Fruit fly (Drosophila melanogaster): ENCODE data around the gene mip130.

The mip130 gene

DNA sequence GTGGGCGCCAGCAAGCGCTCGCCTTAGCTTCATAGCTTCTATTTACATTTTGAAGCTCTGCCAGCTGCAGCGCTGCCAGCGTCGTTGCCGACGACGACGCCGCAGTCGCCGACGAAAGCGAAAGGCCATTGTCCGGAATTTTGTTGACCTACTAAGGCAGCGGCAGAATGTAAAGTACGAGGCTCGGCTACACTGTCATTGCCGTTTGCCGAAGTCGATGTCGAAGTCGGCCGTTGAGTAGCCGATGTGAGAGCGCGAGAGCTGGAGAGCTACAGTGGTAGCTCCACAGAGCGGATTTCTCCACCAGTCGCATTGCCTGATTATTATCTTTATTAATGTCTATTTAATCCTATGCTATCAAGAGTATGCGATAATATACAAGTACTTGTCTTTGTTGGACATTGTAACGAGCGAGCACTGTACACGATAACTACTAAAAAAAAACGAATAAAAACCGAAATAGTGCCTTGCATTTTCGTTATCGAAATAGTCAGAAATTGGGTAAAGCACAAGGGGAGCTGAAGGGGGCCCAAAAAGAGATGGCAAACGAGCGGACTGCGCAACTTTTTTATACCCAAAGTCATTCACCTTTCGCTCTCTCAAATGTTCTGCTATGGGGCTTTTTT, 55.7 kb downstream of the mip130 start (continued):
- TF ChIP-seq cwo (GFP tag; optimal IDR thresholded peaks at IDR 0.05) (peak; percentile 87), chm (GFP tag; IDR thresholded peaks at IDR 0.05) (peak; percentile 93), CG30431 (GFP tag; optimal IDR thresholded peaks at IDR 0.05) (peak; percentile 92), Hr39 (optimal IDR thresholded peaks at IDR 0.05) (no peak), CG8359 (GFP tag; optimal IDR thresholded peaks at IDR 0.05; ENCODE audit: borderline replicate concordance) (peak; percentile 81), CG34224 (GFP tag; IDR thresholded peaks at IDR 0.05; ENCODE audit: partially characterized antibody) (no peak), gro (GFP tag; optimal IDR thresholded peaks at IDR 0.05) (peak; percentile 83), rib (GFP tag; IDR thresholded peaks at IDR 0.05) (peak; percentile 84), CG13287 (GFP tag; IDR thresholded peaks at IDR 0.05; ENCODE audit: partially characterized antibody) (0 out of 2 replicates have a peak, but pooled peaks have one; percentile 24), CG18619 (GFP tag; optimal IDR thresholded peaks at IDR 0.05) (peak; percentile 91), CG11560 (tag; IDR thresholded peaks at IDR 0.05) (peak; percentile 82), NFAT (GFP tag; IDR thresholded peaks at IDR 0.05) (peak; percentile 94), CG6272 (GFP tag; IDR thresholded peaks at IDR 0.05) (peak; percentile 92), CoRest (tag; optimal IDR thresholded peaks at IDR 0.05) (peak; percentile 94), sisA (GFP tag; IDR thresholded peaks at IDR 0.05) (peak; percentile 98), kay (GFP tag; optimal IDR thresholded peaks at IDR 0.05) (peak; percentile 73), ab (GFP tag; optimal IDR thresholded peaks at IDR 0.05) (peak; percentile 82), CG15269 (tag; optimal IDR thresholded peaks at IDR 0.05) (peak; percentile 97), ac (GFP tag; optimal IDR thresholded peaks at IDR 0.05) (no peak), cad (GFP tag; optimal IDR thresholded peaks at IDR 0.05) (no peak), Eip74EF (GFP tag; optimal IDR thresholded peaks at IDR 0.05) (peak in 1 of 2 experiments; percentile 87), pzg (GFP tag; optimal IDR thresholded peaks at IDR 0.05) (peak; percentile 8), gsb (GFP tag; IDR thresholded peaks at IDR 0.05) (peak; percentile 91), CG5180 (GFP tag; optimal IDR thresholded peaks at IDR 0.05) (peak; percentile 86), knrl (GFP tag; IDR thresholded peaks at IDR 0.05; ENCODE audit: partially characterized antibody) (no peak), Kr (GFP tag; optimal IDR thresholded peaks at IDR 0.05) (no peak), CG14965 (GFP tag; optimal IDR thresholded peaks at IDR 0.05; ENCODE audit: borderline replicate concordance) (peak; percentile 70), CG1024 (GFP tag; IDR thresholded peaks at IDR 0.05) (peak; percentile 88), phol (tag; optimal IDR thresholded peaks at IDR 0.05) (peak; percentile 92), wor (GFP tag; IDR thresholded peaks at IDR 0.05) (peak; percentile 95), CG14050 (GFP tag; IDR thresholded peaks at IDR 0.05) (peak; percentile 96), Bdp1 (GFP tag; optimal IDR thresholded peaks at IDR 0.05) (peak; percentile 80), Ada2b (GFP tag; IDR thresholded peaks at IDR 0.05) (peak; percentile 97), CG31388 (GFP tag; optimal IDR thresholded peaks at IDR 0.05) (peak; percentile 85), lov (optimal IDR thresholded peaks at IDR 0.05) (no peak), lov (GFP tag; IDR thresholded peaks at IDR 0.05) (peak; percentile 93), D19B (GFP tag; optimal IDR thresholded peaks at IDR 0.05) (peak; percentile 65), fd3F (GFP tag; optimal IDR thresholded peaks at IDR 0.05) (peak; percentile 92), CG12104 (GFP tag; optimal IDR thresholded peaks at IDR 0.05) (peak; percentile 86), fd64A (GFP tag; optimal IDR thresholded peaks at IDR 0.05) (peak; percentile 91), Drgx (GFP tag; IDR thresholded peaks at IDR 0.05) (peak; percentile 97), CG14014 (GFP tag; IDR thresholded peaks at IDR 0.05) (peak; percentile 95), Doc3 (GFP tag; IDR thresholded peaks at IDR 0.05; ENCODE audit: partially characterized antibody) (no peak), cg (GFP tag; optimal IDR thresholded peaks at IDR 0.05) (no peak), shn (GFP tag; optimal IDR thresholded peaks at IDR 0.05) (peak; percentile 85), CG2129 (GFP tag; IDR thresholded peaks at IDR 0.05; ENCODE audit: partially characterized antibody) (no peak), CG11696 (GFP tag; IDR thresholded peaks at IDR 0.05) (peak; percentile 84), onecut (GFP tag; IDR thresholded peaks at IDR 0.05) (peak; percentile 92), Nf-YA (GFP tag; IDR thresholded peaks at IDR 0.05) (peak; percentile 90), B-H2 (GFP tag; optimal IDR thresholded peaks at IDR 0.05) (peak; percentile 92)
